Fruit fly (Drosophila melanogaster): Measurements from ENCODE around the gene Nup133.
A peak's percentile ranks its signal among the peaks of the same experiment; 100 is the strongest.

Gene Nup133

dm6 chr3R:22686336-22686874 is 4.0 kb upstream of the Nup133 start, which contains the start of the genes Gclm and CG17625 (continued):
- no peak for TF ChIP-seq Ets21C (GFP tag; optimal IDR thresholded peaks at IDR 0.05)
- no peak for TF ChIP-seq CG8319 (GFP tag; optimal IDR thresholded peaks at IDR 0.05)
- peak; percentile 37 for TF ChIP-seq CG6792 (GFP tag; optimal IDR thresholded peaks at IDR 0.05)
- no peak for TF ChIP-seq spab (GFP tag; optimal IDR thresholded peaks at IDR 0.05)
- TF ChIP-seq CG10669 (GFP tag; optimal IDR thresholded peaks at IDR 0.05): no peak
- TF ChIP-seq CG11762 (GFP tag; optimal IDR thresholded peaks at IDR 0.05; ENCODE audit: insufficient read depth): no peak
- no peak for TF ChIP-seq Hr38 (GFP tag; optimal IDR thresholded peaks at IDR 0.05)
- no peak for TF ChIP-seq fd85E (GFP tag; optimal IDR thresholded peaks at IDR 0.05)
- peak; percentile 42 for TF ChIP-seq Eip93F (GFP tag; optimal IDR thresholded peaks at IDR 0.05)
- peak; percentile 35 for TF ChIP-seq CG9139 (GFP tag; optimal IDR thresholded peaks at IDR 0.05)
- TF ChIP-seq CG6276 (GFP tag; optimal IDR thresholded peaks at IDR 0.05): no peak
- peak; percentile 57 for TF ChIP-seq dsx (GFP tag; optimal IDR thresholded peaks at IDR 0.05; ENCODE audit: poor library complexity, severe bottlenecking)
- TF ChIP-seq CG4318 (GFP tag; optimal IDR thresholded peaks at IDR 0.05): no peak
- no peak for TF ChIP-seq Hr39 (GFP tag; optimal IDR thresholded peaks at IDR 0.05)
- no peak for TF ChIP-seq Smox (GFP tag; optimal IDR thresholded peaks at IDR 0.05)
- TF ChIP-seq ss (GFP tag; optimal IDR thresholded peaks at IDR 0.05): peak; percentile 42 to 56
- peak; percentile 56 for TF ChIP-seq Sox102F (GFP tag; optimal IDR thresholded peaks at IDR 0.05)
- peak; percentile 13; the same call in 1 of the 3 replicates for TF ChIP-seq CG8119 (GFP tag; IDR thresholded peaks at IDR 0.05)

DNA sequence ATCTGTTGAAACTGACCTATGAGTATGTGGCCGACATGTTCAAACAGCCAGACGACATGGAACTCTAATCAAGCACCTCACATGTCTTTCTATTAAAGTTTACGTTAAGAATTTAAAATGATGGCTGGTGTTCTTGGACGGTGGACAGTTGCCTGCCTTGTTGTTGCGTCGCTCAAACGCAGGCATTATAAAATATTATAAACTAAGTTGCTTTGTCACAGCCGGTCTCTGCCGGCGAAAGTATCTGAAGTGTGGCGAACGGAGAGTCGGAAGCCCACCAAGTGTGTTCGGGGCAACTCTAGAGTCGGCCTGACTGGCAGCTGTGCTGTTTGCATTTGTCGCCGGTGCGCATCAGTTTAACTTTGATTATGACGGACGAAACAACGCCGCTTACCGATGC is 4.3 kb downstream of the Nup133 start, which contains the start of gene cd:
Gene cd, plus strand, starts transcription at position 301 of the 400 bp plus-strand sequence.
- TF ChIP-seq CG32006 (GFP tag; optimal IDR thresholded peaks at IDR 0.05) (no peak), Ets96B (tag; optimal IDR thresholded peaks at IDR 0.05) (no peak), spab (GFP tag; optimal IDR thresholded peaks at IDR 0.05) (no peak), Met (GFP tag; optimal IDR thresholded peaks at IDR 0.05) (no peak), CG6808 (GFP tag; optimal IDR thresholded peaks at IDR 0.05) (no peak), CG8632 (GFP tag; optimal IDR thresholded peaks at IDR 0.05) (no peak), CG1621 (tag; optimal IDR thresholded peaks at IDR 0.05) (no peak), CG34406 (GFP tag; optimal IDR thresholded peaks at IDR 0.05) (no peak), salr (GFP tag; optimal IDR thresholded peaks at IDR 0.05) (no peak), CG31627 (GFP tag; optimal IDR thresholded peaks at IDR 0.05) (no peak), Gug (GFP tag; IDR thresholded peaks at IDR 0.05) (no peak), CG11294 (GFP tag; IDR thresholded peaks at IDR 0.05) (no peak), cyc (GFP tag; optimal IDR thresholded peaks at IDR 0.05) (no peak), CG6792 (GFP tag; optimal IDR thresholded peaks at IDR 0.05) (no peak), lz (GFP tag; optimal IDR thresholded peaks at IDR 0.05) (no peak)

DNA sequence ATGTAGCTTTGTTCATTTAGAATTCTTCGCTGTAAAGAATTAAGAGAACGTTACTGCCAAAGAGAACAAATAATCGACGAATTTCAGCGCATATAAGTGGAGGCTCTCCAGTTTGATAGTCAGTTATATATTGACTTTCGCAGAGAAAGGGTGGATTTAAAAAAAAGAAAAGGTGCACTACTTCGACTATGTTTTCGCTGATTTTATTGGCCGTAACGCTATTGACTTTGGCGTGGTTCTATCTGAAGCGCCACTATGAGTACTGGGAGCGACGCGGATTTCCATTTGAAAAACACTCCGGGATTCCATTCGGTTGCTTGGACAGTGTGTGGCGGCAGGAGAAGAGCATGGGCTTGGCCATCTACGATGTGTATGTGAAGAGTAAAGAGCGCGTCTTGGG is 7.8 kb downstream of the Nup133 start, which contains the start of gene Cyp6d4:
Gene Cyp6d4, plus strand, starts transcription at position 112 of the 400 bp plus-strand sequence.
- no peak for TF ChIP-seq dsx (GFP tag; optimal IDR thresholded peaks at IDR 0.05; ENCODE audit: poor library complexity, severe bottlenecking)
- TF ChIP-seq OdsH (GFP tag; optimal IDR thresholded peaks at IDR 0.05): no peak
- no peak for TF ChIP-seq vri (GFP tag; optimal IDR thresholded peaks at IDR 0.05)
- TF ChIP-seq CG10631 (GFP tag; optimal IDR thresholded peaks at IDR 0.05): no peak
- no peak for TF ChIP-seq CG6163 (GFP tag; IDR thresholded peaks at IDR 0.05)
- no peak for TF ChIP-seq eg (GFP tag; IDR thresholded peaks at IDR 0.05)
- TF ChIP-seq Blimp-1 (GFP tag; optimal IDR thresholded peaks at IDR 0.05): no peak
- TF ChIP-seq CG15336 (GFP tag; IDR thresholded peaks at IDR 0.05): no peak
- TF ChIP-seq CG8632 (GFP tag; optimal IDR thresholded peaks at IDR 0.05): no peak
- no peak for TF ChIP-seq CG9139 (GFP tag; optimal IDR thresholded peaks at IDR 0.05)
- TF ChIP-seq CG8319 (GFP tag; optimal IDR thresholded peaks at IDR 0.05): no peak
- TF ChIP-seq CG11762 (GFP tag; optimal IDR thresholded peaks at IDR 0.05; ENCODE audit: insufficient read depth): no peak
- no peak for TF ChIP-seq Hr4 (GFP tag; optimal IDR thresholded peaks at IDR 0.05)
- no peak for TF ChIP-seq CG3032 (tag; optimal IDR thresholded peaks at IDR 0.05)

All from whole organism, prepupa.